Worm (Caenorhabditis elegans): ENCODE measurements around the gene F56H9.8.

F56H9.8 gene

ce11 chrV:12644500-12644899, at the start of gene F56H9.8:
F56H9.8 (plus strand) TSS chrV:12644800.
- TF ChIP-seq dao-5 (tag; optimal IDR thresholded peaks at IDR 0.05) (no peak), W03F9.2 (tag; optimal IDR thresholded peaks at IDR 0.05) (no peak), him-1 (tag; optimal IDR thresholded peaks at IDR 0.05) (no peak)

ce11 chrV:12596196-12596595, 48.4 kb upstream of the F56H9.8 start, which contains the start of gene mma-1:
mma-1 (minus strand) TSS chrV:12596296.
- TF ChIP-seq him-1 (tag; optimal IDR thresholded peaks at IDR 0.05) (no peak), W03F9.2 (tag; optimal IDR thresholded peaks at IDR 0.05) (no peak), dao-5 (tag; optimal IDR thresholded peaks at IDR 0.05) (no peak)

- TF ChIP-seq W03F9.2 (tag; optimal IDR thresholded peaks at IDR 0.05) (no peak), him-1 (tag; optimal IDR thresholded peaks at IDR 0.05) (no peak), dao-5 (tag; optimal IDR thresholded peaks at IDR 0.05) (peak; percentile 55)
Measured at ce11 chrV:12596795-12597194, 47.8 kb upstream of the F56H9.8 start.

- TF ChIP-seq him-1 (tag; optimal IDR thresholded peaks at IDR 0.05) (no peak), W03F9.2 (tag; optimal IDR thresholded peaks at IDR 0.05) (no peak), dao-5 (tag; optimal IDR thresholded peaks at IDR 0.05) (no peak)
Measured at ce11 chrV:12599110-12599509, 45.5 kb upstream of the F56H9.8 start, which contains the start of the genes C14C10.10 and ril-2. C14C10.10 (minus strand) TSS chrV:12599128. ril-2 (minus strand) TSS chrV:12599157.

ce11 chrV:12599510-12600242, 44.9 kb upstream of the F56H9.8 start, which contains the start of gene C14C10.5:
C14C10.5 (plus strand) TSS chrV:12600192.
- no peak for TF ChIP-seq W03F9.2 (tag; optimal IDR thresholded peaks at IDR 0.05)
- no peak for TF ChIP-seq him-1 (tag; optimal IDR thresholded peaks at IDR 0.05)
- no peak for TF ChIP-seq dao-5 (tag; optimal IDR thresholded peaks at IDR 0.05)

- TF ChIP-seq him-1 (tag; optimal IDR thresholded peaks at IDR 0.05) = no peak
- no peak for TF ChIP-seq dao-5 (tag; optimal IDR thresholded peaks at IDR 0.05)
- no peak for TF ChIP-seq W03F9.2 (tag; optimal IDR thresholded peaks at IDR 0.05)
Measured at ce11 chrV:12601835-12602234, 42.8 kb upstream of the F56H9.8 start.

- TF ChIP-seq W03F9.2 (tag; optimal IDR thresholded peaks at IDR 0.05) (no peak), dao-5 (tag; optimal IDR thresholded peaks at IDR 0.05) (no peak), him-1 (tag; optimal IDR thresholded peaks at IDR 0.05) (no peak)
Measured at ce11 chrV:12607113-12607512, 37.5 kb upstream of the F56H9.8 start, which contains the start of gene erg-28. erg-28 (plus strand) TSS chrV:12607413.

- TF ChIP-seq dao-5 (tag; optimal IDR thresholded peaks at IDR 0.05) (no peak), W03F9.2 (tag; optimal IDR thresholded peaks at IDR 0.05) (no peak), him-1 (tag; optimal IDR thresholded peaks at IDR 0.05) (no peak)
Measured at ce11 chrV:12608857-12609256, 35.7 kb upstream of the F56H9.8 start, which contains the start of gene ZC116.5. ZC116.5 (minus strand) TSS chrV:12608957.

ce11 chrV:12609526-12609925, 35.1 kb upstream of the F56H9.8 start, which contains the start of gene ZC116.1:
ZC116.1 (plus strand) TSS chrV:12609826.
- no peak for TF ChIP-seq him-1 (tag; optimal IDR thresholded peaks at IDR 0.05)
- no peak for TF ChIP-seq W03F9.2 (tag; optimal IDR thresholded peaks at IDR 0.05)
- no peak for TF ChIP-seq dao-5 (tag; optimal IDR thresholded peaks at IDR 0.05)

ce11 chrV:12611029-12611428, 33.6 kb upstream of the F56H9.8 start, which contains the start of gene cubn-1:
cubn-1 (plus strand) TSS chrV:12611329.
- no peak for TF ChIP-seq dao-5 (tag; optimal IDR thresholded peaks at IDR 0.05)
- no peak for TF ChIP-seq W03F9.2 (tag; optimal IDR thresholded peaks at IDR 0.05)
- TF ChIP-seq him-1 (tag; optimal IDR thresholded peaks at IDR 0.05) = no peak

ce11 chrV:12612118-12612517, 32.5 kb upstream of the F56H9.8 start, which contains the start of gene cyc-2.2:
cyc-2.2 (minus strand) TSS chrV:12612218.
- TF ChIP-seq W03F9.2 (tag; optimal IDR thresholded peaks at IDR 0.05) = no peak
- no peak for TF ChIP-seq him-1 (tag; optimal IDR thresholded peaks at IDR 0.05)
- no peak for TF ChIP-seq dao-5 (tag; optimal IDR thresholded peaks at IDR 0.05)

ce11 chrV:12624371-12624770, 20.2 kb upstream of the F56H9.8 start, which contains the start of gene F56H9.9:
F56H9.9 (minus strand) TSS chrV:12624471.
- no peak for TF ChIP-seq dao-5 (tag; optimal IDR thresholded peaks at IDR 0.05)
- TF ChIP-seq him-1 (tag; optimal IDR thresholded peaks at IDR 0.05) = no peak
- no peak for TF ChIP-seq W03F9.2 (tag; optimal IDR thresholded peaks at IDR 0.05)

- TF ChIP-seq him-1 (tag; optimal IDR thresholded peaks at IDR 0.05) (no peak), dao-5 (tag; optimal IDR thresholded peaks at IDR 0.05) (no peak), W03F9.2 (tag; optimal IDR thresholded peaks at IDR 0.05) (no peak)
Measured at ce11 chrV:12629743-12630142, 14.9 kb upstream of the F56H9.8 start, which contains the start of gene F56H9.6. F56H9.6 (minus strand) TSS chrV:12629843.

ce11 chrV:12632048-12632447, 12.6 kb upstream of the F56H9.8 start, which contains the start of gene srx-113:
srx-113 (minus strand) TSS chrV:12632148.
- TF ChIP-seq dao-5 (tag; optimal IDR thresholded peaks at IDR 0.05) (no peak), W03F9.2 (tag; optimal IDR thresholded peaks at IDR 0.05) (no peak), him-1 (tag; optimal IDR thresholded peaks at IDR 0.05) (no peak)
